Worm (Caenorhabditis elegans) whole organism, L1 larva: ENCODE measurements around the gene srx-54.

Source experiments
- Y116A8C.19 ChIP-seq: sonication (generic microtip); optimal IDR thresholded peaks from 2 replicates; lab custom pipeline; 2016; ENCODE audit warnings: missing compliant biosample characterization, missing genetic modification characterization, borderline replicate concordance
- ceh-90 ChIP-seq: sonication (generic microtip); optimal IDR thresholded peaks from 2 replicates; lab custom pipeline; 2016; ENCODE audit warnings: missing genetic modification characterization, missing compliant biosample characterization
- egl-27 ChIP-seq, 2 experiments: fragments of 150-350 bp in 1 of 2; sonication (generic microtip); optimal IDR thresholded peaks; 3 replicates each; lab custom pipeline; 2017 to 2018; ENCODE audit warnings: missing biosample characterization in 2 of 2, missing genetic modification characterization in 2 of 2, missing genetic modification reagents in 2 of 2
- nhr-76 ChIP-seq: sonication (generic microtip); optimal IDR thresholded peaks from 2 replicates; lab custom pipeline; 2017; ENCODE audit warnings: missing biosample characterization, missing genetic modification characterization

The srx-54 gene

ce11 chrV:17026289-17026688 lies 51.3 kb downstream of the srx-54 start, which contains the start of gene F49H6.15:
F49H6.15 (minus strand) TSS chrV:17026389.
- TF ChIP-seq Y116A8C.19 (no peak), egl-27 (tag; optimal IDR thresholded peaks at IDR 0.05; lab: Kevin White, UChicago) (no peak), nhr-76 (tag; lab: Kevin White, UChicago) (no peak), ceh-90 (tag; lab: Kevin White, UChicago) (no peak)
